Fruit fly (Drosophila melanogaster): ENCODE measurements around the gene Scp2.

dm6 chr3R:16630564-16630963 is 47.1 kb upstream of the Scp2 start:
- TF ChIP-seq Myc (optimal IDR thresholded peaks at IDR 0.05) (no peak), insv (optimal IDR thresholded peaks at IDR 0.05) (no peak), psq (optimal IDR thresholded peaks at IDR 0.05) (no peak), h (optimal IDR thresholded peaks at IDR 0.05) (no peak)

All from Kc167 (cell line).